Fruit fly (Drosophila melanogaster): Measurements from ENCODE around the gene CG7054.

dm6 chr3R:22483537-22483936, 18.8 kb downstream of the CG7054 start:
- TF ChIP-seq CG8478 (optimal IDR thresholded peaks at IDR 0.05) = no peak
- TF ChIP-seq CTCF (optimal IDR thresholded peaks at IDR 0.05) = no peak
